Fruit fly (Drosophila melanogaster) whole organism, embryonic: ENCODE measurements around the gene CG42268.
A peak's percentile ranks its signal among the peaks of the same experiment; 100 is the strongest.

ENCODE experiments used
- Asciz ChIP-seq: fragments of 200-800 bp; sonication (Bioruptor generic); optimal IDR thresholded peaks from 2 replicates; lab custom pipeline; 2017; ENCODE audit warnings: missing biosample characterization, mild to moderate bottlenecking, missing genetic modification characterization, missing genetic modification reagents
- Atf6 ChIP-seq: fragments of 200-800 bp; sonication (Bioruptor generic); IDR thresholded peaks from 2 replicates; pipeline ENCODE4 v1.3.6; 2022; ENCODE audit warnings: missing biosample characterization, missing genetic modification characterization
- Bgb ChIP-seq: fragments of 200-800 bp; sonication (Bioruptor generic); IDR thresholded peaks from 2 replicates; pipeline ENCODE4 v1.3.6; 2022; ENCODE audit warnings: missing biosample characterization, missing genetic modification characterization; ENCODE audit not compliant: partially characterized antibody
- CG10565 ChIP-seq: fragments of 200-800 bp; sonication (Bioruptor generic); optimal IDR thresholded peaks from 3 replicates; lab custom pipeline; 2016; ENCODE audit warnings: missing biosample characterization, mild to moderate bottlenecking, missing genetic modification characterization
- CG11085 ChIP-seq: fragments of 200-800 bp; sonication (Bioruptor generic); IDR thresholded peaks from 2 replicates; pipeline ENCODE4 v1.3.6; 2022; ENCODE audit warnings: missing biosample characterization, missing genetic modification characterization
- CG13287 ChIP-seq: fragments of 200-800 bp; sonication (Bioruptor generic); IDR thresholded peaks from 2 replicates; pipeline ENCODE4 v1.3.6; 2022; ENCODE audit warnings: missing biosample characterization, missing genetic modification characterization; ENCODE audit not compliant: partially characterized antibody
- CG14050 ChIP-seq: fragments of 200-800 bp; sonication (Bioruptor generic); IDR thresholded peaks from 3 replicates; pipeline ENCODE4 v1.3.6; 2022; ENCODE audit warnings: missing biosample characterization, missing genetic modification characterization
- CG14710 ChIP-seq: fragments of 200-800 bp; sonication (Bioruptor generic); optimal IDR thresholded peaks from 3 replicates; lab custom pipeline; 2019; ENCODE audit warnings: missing biosample characterization, mild to moderate bottlenecking, missing genetic modification characterization, moderate library complexity
- CG1602 ChIP-seq: fragments of 200-800 bp; sonication (Bioruptor generic); optimal IDR thresholded peaks from 3 replicates; lab custom pipeline; 2016; ENCODE audit warnings: missing biosample characterization, missing genetic modification characterization
- CG1647 ChIP-seq: fragments of 200-800 bp; sonication (Bioruptor generic); optimal IDR thresholded peaks from 3 replicates; lab custom pipeline; 2016; ENCODE audit warnings: missing biosample characterization, missing genetic modification characterization
- CG17829 ChIP-seq: fragments of 200-800 bp; optimal IDR thresholded peaks from 2 replicates; lab custom pipeline; 2019; ENCODE audit warnings: missing biosample characterization, mild to moderate bottlenecking, missing genetic modification characterization, moderate library complexity
- CG3065 ChIP-seq: fragments of 200-800 bp; sonication (Bioruptor generic); optimal IDR thresholded peaks from 2 replicates; lab custom pipeline; 2016; ENCODE audit warnings: missing biosample characterization, missing genetic modification characterization
- CG31388 ChIP-seq: fragments of 200-800 bp; sonication (Bioruptor generic); optimal IDR thresholded peaks from 2 replicates; lab custom pipeline; 2016; ENCODE audit warnings: missing biosample characterization, missing genetic modification characterization
- Dfd ChIP-seq, 2 experiments: fragments of >200 bp; optimal IDR thresholded peaks; 2 replicates each; lab custom pipeline; 2017; ENCODE audit warnings: missing biosample characterization in 2 of 2, missing genetic modification characterization in 2 of 2
- Ets65A ChIP-seq: fragments of 200-800 bp; sonication (Bioruptor generic); peaks from one replicate; lab custom pipeline; 2016; ENCODE audit warnings: missing biosample characterization, missing genetic modification characterization
- HHEX ChIP-seq: fragments of 200-800 bp; sonication (Bioruptor generic); optimal IDR thresholded peaks from 3 replicates; lab custom pipeline; 2017; ENCODE audit warnings: missing biosample characterization, mild to moderate bottlenecking, missing genetic modification characterization, missing genetic modification reagents
- MTF-1 ChIP-seq: fragments of 200-800 bp; sonication (Bioruptor generic); optimal IDR thresholded peaks from 2 replicates; lab custom pipeline; 2018; ENCODE audit warnings: missing biosample characterization, mild to moderate bottlenecking, missing genetic modification characterization, borderline replicate concordance
- Med ChIP-seq: fragments of 200-800 bp; sonication (Bioruptor generic); peaks from one replicate; lab custom pipeline; 2016; ENCODE audit warnings: missing biosample characterization, missing genetic modification characterization, mild to moderate bottlenecking, inconsistent platforms, moderate library complexity
- Rx ChIP-seq: fragments of 200-800 bp; sonication (Bioruptor generic); IDR thresholded peaks from 2 replicates; pipeline ENCODE4 v1.3.6; 2022; ENCODE audit warnings: missing biosample characterization, missing genetic modification characterization
- Six4 ChIP-seq: fragments of 200-800 bp; sonication (Bioruptor generic); optimal IDR thresholded peaks from 2 replicates; lab custom pipeline; 2016; ENCODE audit warnings: missing biosample characterization, missing genetic modification characterization
- Spps ChIP-seq: fragments of 200-800 bp; sonication (Bioruptor generic); optimal IDR thresholded peaks from 2 replicates; lab custom pipeline; 2018; ENCODE audit warnings: missing biosample characterization, mild to moderate bottlenecking, missing genetic modification characterization
- ab ChIP-seq: fragments of 200-800 bp; sonication (Bioruptor generic); optimal IDR thresholded peaks from 2 replicates; lab custom pipeline; 2016; ENCODE audit warnings: missing biosample characterization, missing genetic modification characterization
- ash1 ChIP-seq: fragments of 200-800 bp; sonication (Bioruptor generic); optimal IDR thresholded peaks from 2 replicates; lab custom pipeline; 2018; ENCODE audit warnings: missing biosample characterization, mild to moderate bottlenecking, missing genetic modification characterization
- bcd ChIP-seq: fragments of 200-800 bp; sonication (Bioruptor generic); optimal IDR thresholded peaks from 2 replicates; lab custom pipeline; 2017; ENCODE audit warnings: missing biosample characterization, mild to moderate bottlenecking, missing genetic modification characterization
- caup ChIP-seq: fragments of 200-800 bp; sonication (Bioruptor generic); optimal IDR thresholded peaks from 3 replicates; lab custom pipeline; 2017; ENCODE audit warnings: missing biosample characterization, mild to moderate bottlenecking, missing genetic modification characterization, moderate library complexity; ENCODE audit not compliant: severe bottlenecking
- chif ChIP-seq, 2 experiments: fragments of 200-800 bp; sonication (Bioruptor generic); optimal IDR thresholded peaks; 3 replicates each; lab custom pipeline; 2016; ENCODE audit warnings: missing biosample characterization in 2 of 2, missing genetic modification characterization in 2 of 2
- dimm ChIP-seq: fragments of 200-800 bp; sonication (Bioruptor generic); IDR thresholded peaks from 2 replicates; pipeline ENCODE4 v1.3.6; 2022; ENCODE audit warnings: missing biosample characterization, missing genetic modification characterization
- emc ChIP-seq: fragments of 200-800 bp; sonication (Bioruptor generic); optimal IDR thresholded peaks from 2 replicates; lab custom pipeline; 2016; ENCODE audit warnings: missing biosample characterization, missing genetic modification characterization
- ems ChIP-seq: fragments of 200-800 bp; sonication (Bioruptor generic); optimal IDR thresholded peaks from 3 replicates; lab custom pipeline; 2016; ENCODE audit warnings: missing biosample characterization, missing genetic modification characterization
- ewg ChIP-seq: fragments of 200-800 bp; sonication (Bioruptor generic); optimal IDR thresholded peaks from 3 replicates; lab custom pipeline; 2017; ENCODE audit warnings: mild to moderate bottlenecking, missing biosample characterization, missing genetic modification reagents, missing genetic modification characterization
- fru ChIP-seq: fragments of >200 bp; optimal IDR thresholded peaks from 2 replicates; lab custom pipeline; 2017
- grn ChIP-seq: fragments of 200-800 bp; sonication (Bioruptor generic); optimal IDR thresholded peaks from 3 replicates; lab custom pipeline; 2017; ENCODE audit warnings: missing biosample characterization, missing genetic modification characterization
- gsb-n ChIP-seq: fragments of 200-800 bp; sonication (Bioruptor generic); optimal IDR thresholded peaks from 3 replicates; lab custom pipeline; 2018; ENCODE audit warnings: missing biosample characterization, mild to moderate bottlenecking, missing genetic modification characterization
- h ChIP-seq: fragments of >200 bp; optimal IDR thresholded peaks from 2 replicates; lab custom pipeline; 2017
- jing ChIP-seq: fragments of 200-800 bp; sonication (Bioruptor generic); optimal IDR thresholded peaks from 2 replicates; lab custom pipeline; 2018; ENCODE audit warnings: missing biosample characterization, mild to moderate bottlenecking, missing genetic modification characterization
- kni ChIP-seq: fragments of 200-800 bp; sonication (Bioruptor generic); optimal IDR thresholded peaks from 3 replicates; lab custom pipeline; 2017; ENCODE audit warnings: mild to moderate bottlenecking, missing biosample characterization, missing genetic modification reagents, missing genetic modification characterization
- luna ChIP-seq: fragments of 200-800 bp; sonication (Bioruptor generic); optimal IDR thresholded peaks from 2 replicates; lab custom pipeline; 2016; ENCODE audit warnings: missing biosample characterization, missing genetic modification characterization
- p53 ChIP-seq: fragments of 200-800 bp; sonication (Bioruptor generic); optimal IDR thresholded peaks from 2 replicates; lab custom pipeline; 2016; ENCODE audit warnings: missing biosample characterization, missing genetic modification characterization
- pb ChIP-seq: fragments of 200-800 bp; sonication (Bioruptor generic); optimal IDR thresholded peaks from 3 replicates; lab custom pipeline; 2016; ENCODE audit warnings: missing biosample characterization, missing genetic modification characterization
- pita ChIP-seq: fragments of 200-800 bp; sonication (Bioruptor generic); optimal IDR thresholded peaks from 2 replicates; lab custom pipeline; 2017; ENCODE audit warnings: missing biosample characterization, mild to moderate bottlenecking, missing genetic modification characterization
- pros ChIP-seq: fragments of 200-800 bp; sonication (Bioruptor generic); optimal IDR thresholded peaks from 3 replicates; lab custom pipeline; 2019; ENCODE audit warnings: missing biosample characterization, mild to moderate bottlenecking, missing genetic modification characterization, moderate library complexity
- salm ChIP-seq: fragments of 200-800 bp; sonication (Bioruptor generic); optimal IDR thresholded peaks from 2 replicates; lab custom pipeline; 2018; ENCODE audit warnings: missing biosample characterization, mild to moderate bottlenecking, missing genetic modification characterization
- sens ChIP-seq: fragments of 200-800 bp; sonication (Bioruptor generic); peaks from one replicate; lab custom pipeline; 2016; ENCODE audit warnings: missing biosample characterization, missing genetic modification characterization
- stc ChIP-seq: fragments of 200-800 bp; sonication (Bioruptor generic); IDR thresholded peaks from 2 replicates; pipeline ENCODE4 v1.3.6; 2022; ENCODE audit warnings: missing biosample characterization, missing genetic modification characterization
- unc-4 ChIP-seq: fragments of 200-800 bp; sonication (Bioruptor generic); IDR thresholded peaks from 2 replicates; pipeline ENCODE4 v1.3.6; 2022; ENCODE audit warnings: missing biosample characterization, missing genetic modification characterization; ENCODE audit not compliant: partially characterized antibody
- vnd ChIP-seq: fragments of 200-800 bp; sonication (Bioruptor generic); IDR thresholded peaks from 3 replicates; pipeline ENCODE4 v1.3.6; 2022; ENCODE audit warnings: missing biosample characterization, missing genetic modification characterization; ENCODE audit not compliant: partially characterized antibody
- wdn ChIP-seq: fragments of 200-800 bp; sonication (Bioruptor generic); IDR thresholded peaks from 2 replicates; pipeline ENCODE4 v1.3.6; 2022; ENCODE audit warnings: missing biosample characterization, missing genetic modification characterization

Gene CG42268

dm6 chr3L:9711203-9711602 is 49.0 kb downstream of the CG42268 start:
- TF ChIP-seq HHEX (GFP tag; lab: Kevin White, UChicago) (no peak), Spps (no peak), ash1 (GFP tag; lab: Kevin White, UChicago) (no peak), MTF-1 (no peak), sens (GFP tag; lab: Kevin White, UChicago) (no peak), ewg (no peak), ab (GFP tag; lab: Kevin White, UChicago) (no peak), h (lab: Kevin White, UChicago) (no peak), unc-4 (GFP tag; lab: Robert Waterston, UW) (no peak), p53 (no peak), CG14050 (no peak), CG17829 (tag; lab: Kevin White, UChicago) (no peak), ems (GFP tag; lab: Kevin White, UChicago) (no peak), caup (no peak), stc (GFP tag; lab: Robert Waterston, UW) (no peak), Six4 (no peak)
- TF ChIP-seq, all 482 proteins: peak for 0

dm6 chr3L:9708797-9709196 is 51.4 kb downstream of the CG42268 start:
- TF ChIP-seq pb (GFP tag; lab: Kevin White, UChicago): no peak
- peak in 1 of 2 experiments; percentile 93 for TF ChIP-seq Dfd (GFP tag; optimal IDR thresholded peaks at IDR 0.05; lab: Kevin White, UChicago)
- 0 out of 2 replicates have a peak, but pooled peaks have one; percentile 21 for TF ChIP-seq dimm (GFP tag; lab: Robert Waterston, UW)

- no peak for TF ChIP-seq Asciz (GFP tag; lab: Kevin White, UChicago)
- TF ChIP-seq Ets65A: peak; percentile 92
- TF ChIP-seq Med: peak; percentile 4
Observed at dm6 chr3L:9705591-9705990, 54.6 kb downstream of the CG42268 start.

- no peak for TF ChIP-seq CG11085 (GFP tag; lab: Robert Waterston, UW)
- peak; percentile 93 for TF ChIP-seq vnd (GFP tag; lab: Robert Waterston, UW)
- no peak for TF ChIP-seq emc (GFP tag; lab: Kevin White, UChicago)
- TF ChIP-seq kni (GFP tag; lab: Kevin White, UChicago): no peak
- no peak for TF ChIP-seq CG3065 (GFP tag; lab: Kevin White, UChicago)
- no peak for TF ChIP-seq fru
- TF ChIP-seq chif (GFP tag; optimal IDR thresholded peaks at IDR 0.05; lab: Kevin White, UChicago): no peak
- peak; percentile 95 for TF ChIP-seq Bgb (GFP tag; lab: Robert Waterston, UW)
- TF ChIP-seq ems (GFP tag; lab: Kevin White, UChicago): no peak
- no peak for TF ChIP-seq grn (GFP tag; lab: Kevin White, UChicago)
- TF ChIP-seq salm: no peak
- TF ChIP-seq CG14710: peak; percentile 14
- no peak for TF ChIP-seq ash1 (GFP tag; lab: Kevin White, UChicago)
- TF ChIP-seq Rx (GFP tag; lab: Robert Waterston, UW): no peak
- TF ChIP-seq MTF-1: no peak
- TF ChIP-seq luna: no peak
- TF ChIP-seq wdn (GFP tag; lab: Robert Waterston, UW): no peak
- no peak for TF ChIP-seq CG1647 (GFP tag; lab: Kevin White, UChicago)
- TF ChIP-seq CG31388: no peak
- TF ChIP-seq Atf6 (GFP tag; lab: Robert Waterston, UW): no peak
- no peak for TF ChIP-seq pros (GFP tag; lab: Kevin White, UChicago)
- no peak for TF ChIP-seq pita (GFP tag; lab: Kevin White, UChicago)
- TF ChIP-seq CG10565 (GFP tag; lab: Kevin White, UChicago): no peak
- no peak for TF ChIP-seq jing (GFP tag; lab: Kevin White, UChicago)
- peak; percentile 97 for TF ChIP-seq CG13287 (GFP tag; lab: Robert Waterston, UW)
- no peak for TF ChIP-seq gsb-n (tag; lab: Kevin White, UChicago)
- TF ChIP-seq CG1602: no peak
- TF ChIP-seq bcd (GFP tag; lab: Kevin White, UChicago): no peak
Observed at dm6 chr3L:9704162-9704748, 55.9 kb downstream of the CG42268 start, which contains the start of gene CG16711. Gene CG16711 (plus strand): TSS chr3L:9704331.
